ENCODE assay signal across 1 fruit fly cellular context in the genomic region with DNA sequence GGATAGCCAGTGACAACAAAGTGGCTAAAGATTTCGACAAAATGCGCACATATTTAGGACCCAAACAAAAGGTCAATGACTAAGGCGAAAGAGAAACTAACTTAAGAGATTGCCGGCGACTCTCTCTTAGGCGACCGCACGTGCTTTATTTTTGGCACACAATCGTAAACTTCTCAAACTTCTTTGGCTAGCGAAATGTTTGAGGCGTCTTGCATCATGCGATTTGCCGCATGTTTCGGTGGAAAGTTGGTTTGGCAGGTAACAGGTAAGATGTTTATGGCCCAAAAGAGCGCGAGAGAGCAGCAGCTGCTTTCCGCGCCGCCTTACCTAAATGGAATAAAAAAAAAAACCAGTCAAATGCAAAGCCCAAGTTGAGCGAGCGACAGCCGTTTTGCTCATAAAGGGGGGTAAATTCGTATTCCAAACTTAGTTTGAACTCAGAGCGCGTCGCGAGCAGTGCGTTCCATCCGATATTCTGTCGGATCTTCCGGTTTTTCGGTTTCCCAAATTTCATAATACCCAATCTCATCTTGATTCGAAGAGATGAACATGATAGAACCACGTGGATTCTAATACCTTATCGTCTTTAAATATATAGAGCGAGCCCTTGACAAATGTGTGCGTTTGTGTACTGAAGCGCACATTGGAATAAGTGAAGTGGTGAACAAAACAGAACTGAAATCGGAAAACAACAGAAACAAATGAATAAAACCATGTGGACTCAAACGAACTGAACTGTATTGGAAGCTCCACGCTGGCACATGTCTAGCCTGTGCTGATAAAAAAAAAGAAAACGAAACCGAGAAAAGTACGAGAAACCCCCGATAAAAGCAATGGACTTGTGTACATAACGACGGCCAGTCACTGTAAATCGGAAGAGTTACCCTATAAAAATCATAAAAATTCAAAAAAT.
TF ChIP-seq lines count a peak whose summit lies in the region.

No protein-coding gene starts in this region.

TF ChIP-seq in whole organism, embryonic, 481 proteins besides CTCF, POLR2A, EP300 and RAD21 (continued from another document):
- TF ChIP-seq twi (tag; optimal IDR thresholded peaks at IDR 0.05; lab: Kevin White, UChicago) (peak; percentile 39), Bgb (GFP tag; IDR thresholded peaks at IDR 0.05; lab: Robert Waterston, UW; ENCODE audit: partially characterized antibody) (0 out of 2 replicates have a peak, but pooled peaks have one; percentile 23), unc-4 (GFP tag; IDR thresholded peaks at IDR 0.05; lab: Robert Waterston, UW; ENCODE audit: partially characterized antibody) (0 out of 2 replicates have a peak, but pooled peaks have one; percentile 34), CG2199 (GFP tag; IDR thresholded peaks at IDR 0.05; lab: Robert Waterston, UW) (peak; percentile 60; the same call in 2 of the 3 replicates), chinmo (GFP tag; IDR thresholded peaks at IDR 0.05; lab: Robert Waterston, UW; ENCODE audit: partially characterized antibody) (0 out of 4 replicates have a peak, but pooled peaks have one; percentile 69), CG9797 (GFP tag; optimal IDR thresholded peaks at IDR 0.05; lab: Kevin White, UChicago) (no peak), CG34376 (GFP tag; optimal IDR thresholded peaks at IDR 0.05; lab: Kevin White, UChicago) (peak; percentile 52), HmgD (GFP tag; optimal IDR thresholded peaks at IDR 0.05; lab: Kevin White, UChicago) (no peak), HLH4C (GFP tag; IDR thresholded peaks at IDR 0.05; lab: Robert Waterston, UW; ENCODE audit: partially characterized antibody) (no peak), CG13287 (GFP tag; IDR thresholded peaks at IDR 0.05; lab: Robert Waterston, UW; ENCODE audit: partially characterized antibody) (peak; percentile 28; the same call in 1 of the 2 replicates), cg (GFP tag; optimal IDR thresholded peaks at IDR 0.05; lab: Kevin White, UChicago) (no peak), sd (tag; optimal IDR thresholded peaks at IDR 0.05; lab: Kevin White, UChicago) (peak; percentile 2), CG12769 (tag; optimal IDR thresholded peaks at IDR 0.05; lab: Kevin White, UChicago) (peak; percentile 37), sug (tag; optimal IDR thresholded peaks at IDR 0.05; lab: Kevin White, UChicago) (peak; percentile 11), CrebB (tag; optimal IDR thresholded peaks at IDR 0.05; lab: Kevin White, UChicago) (no peak), CG11085 (GFP tag; IDR thresholded peaks at IDR 0.05; lab: Robert Waterston, UW) (no peak), cad (GFP tag; optimal IDR thresholded peaks at IDR 0.05; lab: Kevin White, UChicago) (peak; percentile 65), btn (GFP tag; optimal IDR thresholded peaks at IDR 0.05; lab: Kevin White, UChicago) (no peak), CG10543 (GFP tag; optimal IDR thresholded peaks at IDR 0.05; lab: Kevin White, UChicago) (peak; percentile 35), CG4617 (GFP tag; optimal IDR thresholded peaks at IDR 0.05; lab: Kevin White, UChicago; ENCODE audit: borderline replicate concordance) (no peak), CG7745 (tag; optimal IDR thresholded peaks at IDR 0.05; lab: Kevin White, UChicago) (no peak), Pdp1 (GFP tag; optimal IDR thresholded peaks at IDR 0.05; lab: Kevin White, UChicago) (peak in 1 of 2 experiments; percentile 34), ERR (GFP tag; optimal IDR thresholded peaks at IDR 0.05; lab: Kevin White, UChicago) (no peak), eve (GFP tag; optimal IDR thresholded peaks at IDR 0.05; lab: Kevin White, UChicago) (peak in 1 of 2 experiments; percentile 67), nerfin-1 (tag; optimal IDR thresholded peaks at IDR 0.05; lab: Kevin White, UChicago) (no peak), row (GFP tag; IDR thresholded peaks at IDR 0.05; lab: Robert Waterston, UW) (0 out of 3 replicates have a peak, but pooled peaks have one; percentile 16), BtbVII (GFP tag; optimal IDR thresholded peaks at IDR 0.05; lab: Kevin White, UChicago) (peak; percentile 23), CG10147 (GFP tag; optimal IDR thresholded peaks at IDR 0.05; lab: Kevin White, UChicago) (no peak), CG3163 (GFP tag; optimal IDR thresholded peaks at IDR 0.05; lab: Kevin White, UChicago) (peak; percentile 58), Hr78 (GFP tag; optimal IDR thresholded peaks at IDR 0.05; lab: Kevin White, UChicago) (peak in 1 of 2 experiments; percentile 83), CG7987 (GFP tag; optimal IDR thresholded peaks at IDR 0.05; lab: Kevin White, UChicago) (peak; percentile 76), CG13894 (tag; optimal IDR thresholded peaks at IDR 0.05; lab: Kevin White, UChicago) (peak; percentile 43), Doc3 (GFP tag; IDR thresholded peaks at IDR 0.05; lab: Robert Waterston, UW; ENCODE audit: partially characterized antibody) (0 out of 3 replicates have a peak, but pooled peaks have one; percentile 45), sna (GFP tag; IDR thresholded peaks at IDR 0.05; lab: Robert Waterston, UW; ENCODE audit: partially characterized antibody) (0 out of 2 replicates have a peak, but pooled peaks have one; percentile 18), grn (GFP tag; optimal IDR thresholded peaks at IDR 0.05; lab: Kevin White, UChicago) (peak; percentile 77), CG15479 (GFP tag; optimal IDR thresholded peaks at IDR 0.05; lab: Kevin White, UChicago) (peak; percentile 45), dm (GFP tag; optimal IDR thresholded peaks at IDR 0.05; lab: Kevin White, UChicago) (peak; percentile 62), sr (GFP tag; IDR thresholded peaks at IDR 0.05; lab: Robert Waterston, UW) (no peak), org-1 (GFP tag; optimal IDR thresholded peaks at IDR 0.05; lab: Kevin White, UChicago) (no peak), Fer1 (GFP tag; optimal IDR thresholded peaks at IDR 0.05; lab: Kevin White, UChicago) (no peak), nau (GFP tag; optimal IDR thresholded peaks at IDR 0.05; lab: Kevin White, UChicago) (no peak), CG5180 (GFP tag; optimal IDR thresholded peaks at IDR 0.05; lab: Kevin White, UChicago) (peak; percentile 26), CG6791 (GFP tag; IDR thresholded peaks at IDR 0.05; lab: Robert Waterston, UW; ENCODE audit: partially characterized antibody) (0 out of 3 replicates have a peak, but pooled peaks have one; percentile 41), CG34422 (GFP tag; IDR thresholded peaks at IDR 0.05; lab: Robert Waterston, UW) (peak; percentile 44; the same call in 1 of the 3 replicates), lbe (GFP tag; optimal IDR thresholded peaks at IDR 0.05; lab: Kevin White, UChicago) (peak; percentile 25), Trl (optimal IDR thresholded peaks at IDR 0.05; lab: Kevin White, UChicago) (peak; percentile 73 to 84), Trl (GFP tag; optimal IDR thresholded peaks at IDR 0.05; lab: Kevin White, UChicago) (no peak)
